Fruit fly (Drosophila melanogaster) whole organism, wandering third instar larva: ENCODE measurements around the gene CycT.

Experiments
- Abd-B ChIP-seq: fragments of >200 bp; optimal IDR thresholded peaks from 2 replicates; lab custom pipeline; 2017; ENCODE audit warnings: missing biosample characterization, missing genetic modification characterization
- CG32264 ChIP-seq: fragments of 200-800 bp; sonication (Bioruptor generic); optimal IDR thresholded peaks from 2 replicates; lab custom pipeline; 2016; ENCODE audit warnings: missing biosample characterization, missing genetic modification characterization
- CG9705 ChIP-seq: fragments of 200-800 bp; sonication (Bioruptor generic); optimal IDR thresholded peaks from 2 replicates; lab custom pipeline; 2018; ENCODE audit warnings: missing biosample characterization, mild to moderate bottlenecking, missing genetic modification characterization
- CrebA ChIP-seq: fragments of 200-800 bp; sonication (Bioruptor generic); optimal IDR thresholded peaks from 2 replicates; lab custom pipeline; 2016; ENCODE audit warnings: missing biosample characterization, mild to moderate bottlenecking, missing genetic modification characterization, borderline replicate concordance
- Dfd ChIP-seq: fragments of >200 bp; optimal IDR thresholded peaks from 2 replicates; lab custom pipeline; 2017; ENCODE audit warnings: missing biosample characterization, missing genetic modification characterization
- Dif ChIP-seq: fragments of 200-275, 200-300 bp; sonication (Bioruptor generic); optimal IDR thresholded peaks from 2 replicates; lab custom pipeline; 2018; ENCODE audit warnings: missing biosample characterization, missing genetic modification characterization; ENCODE audit not compliant: partially characterized antibody
- GATAd ChIP-seq: sonication (Bioruptor generic); optimal IDR thresholded peaks from 2 replicates; lab custom pipeline; 2016; ENCODE audit warnings: missing biosample characterization, missing genetic modification characterization
- HLH106 ChIP-seq: fragments of 200-800 bp; optimal IDR thresholded peaks from 3 replicates; lab custom pipeline; 2019; ENCODE audit warnings: missing biosample characterization, mild to moderate bottlenecking, missing genetic modification characterization, moderate library complexity
- Hnf4 ChIP-seq: fragments of 200-800 bp; sonication (Bioruptor generic); optimal IDR thresholded peaks from 2 replicates; lab custom pipeline; 2016; ENCODE audit warnings: missing biosample characterization, mild to moderate bottlenecking, missing genetic modification characterization
- Hr78 ChIP-seq: fragments of >200 bp; optimal IDR thresholded peaks from 2 replicates; lab custom pipeline; 2017; ENCODE audit warnings: missing biosample characterization, missing genetic modification characterization
- Hr83 ChIP-seq: fragments of 200-300 bp; sonication (Bioruptor generic); optimal IDR thresholded peaks from 2 replicates; lab custom pipeline; 2016; ENCODE audit warnings: missing biosample characterization, mild to moderate bottlenecking, missing genetic modification characterization, moderate library complexity; ENCODE audit not compliant: poor library complexity, severe bottlenecking
- Jra ChIP-seq: sonication (Bioruptor generic); optimal IDR thresholded peaks from 2 replicates; lab custom pipeline; 2016; ENCODE audit warnings: missing biosample characterization, missing genetic modification characterization
- Mio ChIP-seq: sonication (Bioruptor generic); optimal IDR thresholded peaks from 2 replicates; lab custom pipeline; 2016; ENCODE audit warnings: missing biosample characterization, missing genetic modification characterization
- Myc ChIP-seq: fragments of >200 bp; optimal IDR thresholded peaks from 2 replicates; lab custom pipeline; 2017
- N ChIP-seq: fragments of >200 bp; optimal IDR thresholded peaks from 2 replicates; lab custom pipeline; 2018; ENCODE audit warnings: missing biosample characterization, missing external identifiers, missing genetic modification characterization
- OdsH ChIP-seq: fragments of 200-800 bp; sonication (Bioruptor generic); optimal IDR thresholded peaks from 2 replicates; lab custom pipeline; 2016; ENCODE audit warnings: missing biosample characterization, mild to moderate bottlenecking, missing genetic modification characterization
- Rel ChIP-seq, 2 experiments: fragments of 200-800 bp; sonication (Bioruptor generic) in 1 of 2; optimal IDR thresholded peaks; 2 replicates in 1 of 2; 3 replicates in 1 of 2; lab custom pipeline; 2016 to 2019; ENCODE audit warnings: mild to moderate bottlenecking in 2 of 2, missing biosample characterization in 2 of 2, missing genetic modification characterization in 2 of 2, moderate library complexity in 1 of 2
- Vsx2 ChIP-seq: fragments of 200-300, 225-300 bp; sonication (Bioruptor generic); optimal IDR thresholded peaks from 2 replicates; lab custom pipeline; 2018; ENCODE audit warnings: missing biosample characterization, missing genetic modification characterization; ENCODE audit not compliant: partially characterized antibody
- br ChIP-seq: fragments of 200-800 bp; sonication (Bioruptor generic); optimal IDR thresholded peaks from 2 replicates; lab custom pipeline; 2016; ENCODE audit warnings: missing biosample characterization, missing genetic modification characterization
- brk ChIP-seq: fragments of 200-800 bp; sonication (Bioruptor generic); optimal IDR thresholded peaks from 2 replicates; lab custom pipeline; 2016; ENCODE audit warnings: missing biosample characterization, mild to moderate bottlenecking, missing genetic modification characterization
- dmrt93B ChIP-seq: fragments of 200-800 bp; sonication (Bioruptor generic); optimal IDR thresholded peaks from 2 replicates; lab custom pipeline; 2018; ENCODE audit warnings: missing biosample characterization, mild to moderate bottlenecking, missing genetic modification characterization
- dsf ChIP-seq: sonication (Bioruptor generic); optimal IDR thresholded peaks from 2 replicates; lab custom pipeline; 2016; ENCODE audit warnings: missing biosample characterization, missing genetic modification characterization, borderline replicate concordance
- foxo ChIP-seq, 2 experiments: fragments of 200-800 bp; sonication (Bioruptor generic); optimal IDR thresholded peaks; 2 replicates in 1 of 2; 3 replicates in 1 of 2; lab custom pipeline; 2016 to 2017; ENCODE audit warnings: missing biosample characterization in 2 of 2, missing genetic modification characterization in 2 of 2
- fru ChIP-seq: fragments of 200-800 bp; sonication (Bioruptor generic); optimal IDR thresholded peaks from 3 replicates; lab custom pipeline; 2016; ENCODE audit warnings: missing biosample characterization, mild to moderate bottlenecking, missing genetic modification characterization
- h ChIP-seq: fragments of 200-800 bp; sonication (Bioruptor generic); optimal IDR thresholded peaks from 3 replicates; lab custom pipeline; 2016; ENCODE audit warnings: missing biosample characterization, mild to moderate bottlenecking, missing genetic modification characterization
- jim ChIP-seq: fragments of 175-275, 200-325 bp; sonication (Bioruptor generic); optimal IDR thresholded peaks from 2 replicates; lab custom pipeline; 2016; ENCODE audit warnings: missing biosample characterization, mild to moderate bottlenecking, missing genetic modification characterization
- lola ChIP-seq: fragments of >200 bp; optimal IDR thresholded peaks from 2 replicates; lab custom pipeline; 2017; ENCODE audit warnings: missing biosample characterization, missing genetic modification characterization
- pan ChIP-seq: fragments of >200 bp; optimal IDR thresholded peaks from 2 replicates; lab custom pipeline; 2017
- rgr ChIP-seq: fragments of 200-800 bp; sonication (Bioruptor generic); optimal IDR thresholded peaks from 3 replicates; lab custom pipeline; 2016; ENCODE audit warnings: missing biosample characterization, mild to moderate bottlenecking, missing genetic modification characterization
- sage ChIP-seq: fragments of 200-800 bp; sonication (Bioruptor generic); optimal IDR thresholded peaks from 2 replicates; lab custom pipeline; 2016; ENCODE audit warnings: missing biosample characterization, mild to moderate bottlenecking, missing genetic modification characterization
- sv ChIP-seq: fragments of 200-800 bp; sonication (Bioruptor generic); optimal IDR thresholded peaks from 3 replicates; lab custom pipeline; 2016; ENCODE audit warnings: missing biosample characterization, missing genetic modification characterization
- tai ChIP-seq: sonication (Bioruptor generic); optimal IDR thresholded peaks from 2 replicates; lab custom pipeline; 2016; ENCODE audit warnings: missing biosample characterization, missing genetic modification characterization
- usp ChIP-seq: fragments of >200 bp; optimal IDR thresholded peaks from 2 replicates; lab custom pipeline; 2017; ENCODE audit warnings: missing biosample characterization, missing genetic modification characterization
- woc ChIP-seq: sonication (Bioruptor generic); optimal IDR thresholded peaks from 2 replicates; lab custom pipeline; 2016; ENCODE audit warnings: missing biosample characterization, mild to moderate bottlenecking, missing genetic modification characterization

Gene CycT

dm6 chr3L:17604891-17605290 is 47.3 kb upstream of the CycT start:
- no peak for TF ChIP-seq h (GFP tag; lab: Kevin White, UChicago)
- no peak for TF ChIP-seq Rel (GFP tag; optimal IDR thresholded peaks at IDR 0.05; lab: Kevin White, UChicago)
- no peak for TF ChIP-seq Rel (tag; optimal IDR thresholded peaks at IDR 0.05; lab: Kevin White, UChicago)
- no peak for TF ChIP-seq Mio
- TF ChIP-seq Abd-B (GFP tag; lab: Kevin White, UChicago), result no peak
- no peak for TF ChIP-seq lola (GFP tag; lab: Kevin White, UChicago)
- TF ChIP-seq Hr83 (GFP tag; lab: Kevin White, UChicago), result no peak
- no peak for TF ChIP-seq dsf
- TF ChIP-seq sv, result no peak
- no peak for TF ChIP-seq foxo (GFP tag; optimal IDR thresholded peaks at IDR 0.05; lab: Kevin White, UChicago)
- no peak for TF ChIP-seq rgr (GFP tag; lab: Kevin White, UChicago)
- TF ChIP-seq jim (GFP tag; lab: Kevin White, UChicago), result no peak
- TF ChIP-seq dmrt93B (GFP tag; lab: Kevin White, UChicago), result no peak
- TF ChIP-seq brk, result no peak
- no peak for TF ChIP-seq Jra (GFP tag; lab: Kevin White, UChicago)
- TF ChIP-seq Dif (GFP tag; lab: Kevin White, UChicago), result no peak
- no peak for TF ChIP-seq N
- TF ChIP-seq woc, result no peak
- TF ChIP-seq OdsH (GFP tag; lab: Kevin White, UChicago), result no peak
- TF ChIP-seq tai, result no peak
- TF ChIP-seq HLH106 (tag; lab: Kevin White, UChicago), result no peak

- peak; percentile 11 for TF ChIP-seq OdsH (GFP tag; lab: Kevin White, UChicago)
- no peak for TF ChIP-seq h (GFP tag; lab: Kevin White, UChicago)
- no peak for TF ChIP-seq Hr83 (GFP tag; lab: Kevin White, UChicago)
- TF ChIP-seq Jra (GFP tag; lab: Kevin White, UChicago), result no peak
- TF ChIP-seq rgr (GFP tag; lab: Kevin White, UChicago), result peak; percentile 28
- no peak for TF ChIP-seq Mio
- no peak for TF ChIP-seq Abd-B (GFP tag; lab: Kevin White, UChicago)
- TF ChIP-seq Hnf4, result no peak
Measured at dm6 chr3L:17603528-17604414, 46.2 kb upstream of the CycT start.

- no peak for TF ChIP-seq Hr78 (GFP tag; lab: Kevin White, UChicago)
- peak; percentile 50 for TF ChIP-seq Hnf4
- TF ChIP-seq jim (GFP tag; lab: Kevin White, UChicago), result no peak
- no peak for TF ChIP-seq dmrt93B (GFP tag; lab: Kevin White, UChicago)
- no peak for TF ChIP-seq Abd-B (GFP tag; lab: Kevin White, UChicago)
- TF ChIP-seq Myc (lab: Kevin White, UChicago), result peak; percentile 75
- TF ChIP-seq brk, result peak; percentile 75
- TF ChIP-seq sv, result no peak
- TF ChIP-seq lola (GFP tag; lab: Kevin White, UChicago), result no peak
- TF ChIP-seq GATAd (GFP tag; lab: Kevin White, UChicago), result no peak
- TF ChIP-seq Rel (GFP tag; optimal IDR thresholded peaks at IDR 0.05; lab: Kevin White, UChicago), result no peak
- no peak for TF ChIP-seq Rel (tag; optimal IDR thresholded peaks at IDR 0.05; lab: Kevin White, UChicago)
- no peak for TF ChIP-seq HLH106 (tag; lab: Kevin White, UChicago)
- TF ChIP-seq Hr83 (GFP tag; lab: Kevin White, UChicago), result peak; percentile 9
- TF ChIP-seq N, result no peak
- no peak for TF ChIP-seq usp
- no peak for TF ChIP-seq Jra (GFP tag; lab: Kevin White, UChicago)
- no peak for TF ChIP-seq pan (lab: Kevin White, UChicago)
- TF ChIP-seq OdsH (GFP tag; lab: Kevin White, UChicago), result no peak
- peak; percentile 57 for TF ChIP-seq Vsx2
- peak; percentile 14 for TF ChIP-seq fru (GFP tag; lab: Kevin White, UChicago)
- TF ChIP-seq CrebA (GFP tag; lab: Kevin White, UChicago), result peak; percentile 21
- TF ChIP-seq Dfd, result no peak
- peak; percentile 64 for TF ChIP-seq tai
- TF ChIP-seq h (GFP tag; lab: Kevin White, UChicago), result no peak
- no peak for TF ChIP-seq sage (GFP tag; lab: Kevin White, UChicago)
- TF ChIP-seq br, result no peak
- no peak for TF ChIP-seq CG32264 (GFP tag; lab: Kevin White, UChicago)
- TF ChIP-seq CG9705 (GFP tag; lab: Kevin White, UChicago), result no peak
- TF ChIP-seq foxo (GFP tag; optimal IDR thresholded peaks at IDR 0.05; lab: Kevin White, UChicago), result no peak
- TF ChIP-seq Dif (GFP tag; lab: Kevin White, UChicago), result no peak
Measured at dm6 chr3L:17596897-17597296, 39.3 kb upstream of the CycT start.
